Fruit fly (Drosophila melanogaster): ENCODE data around the gene CG14070.

CG14070 gene

dm6 chr2L:10901685-10902084 is at the start of gene CG14070:
TSS of gene CG14070 (minus strand) at chr2L:10901785.
- TF ChIP-seq Dll (optimal IDR thresholded peaks at IDR 0.05) (no peak), EcR (GFP tag; optimal IDR thresholded peaks at IDR 0.05) (no peak), pan (optimal IDR thresholded peaks at IDR 0.05) (no peak), CG8478 (optimal IDR thresholded peaks at IDR 0.05) (no peak), psq (optimal IDR thresholded peaks at IDR 0.05) (no peak), usp (GFP tag; optimal IDR thresholded peaks at IDR 0.05) (no peak)

- TF ChIP-seq pan (optimal IDR thresholded peaks at IDR 0.05), result no peak
- no peak for TF ChIP-seq psq (optimal IDR thresholded peaks at IDR 0.05)
- TF ChIP-seq Dll (optimal IDR thresholded peaks at IDR 0.05), result no peak
- TF ChIP-seq EcR (GFP tag; optimal IDR thresholded peaks at IDR 0.05), result no peak
- no peak for TF ChIP-seq CG8478 (optimal IDR thresholded peaks at IDR 0.05)
- TF ChIP-seq usp (GFP tag; optimal IDR thresholded peaks at IDR 0.05), result no peak
Observed at dm6 chr2L:10940196-10940595, 38.6 kb upstream of the CG14070 start.

dm6 chr2L:10936362-10936761 is 34.8 kb upstream of the CG14070 start, which contains the start of gene CG14072:
TSS of gene CG14072 (plus strand) at chr2L:10936662.
- TF ChIP-seq CG8478 (optimal IDR thresholded peaks at IDR 0.05) (no peak), psq (optimal IDR thresholded peaks at IDR 0.05) (no peak), pan (optimal IDR thresholded peaks at IDR 0.05) (no peak)

- TF ChIP-seq usp (GFP tag; optimal IDR thresholded peaks at IDR 0.05), result no peak
- no peak for TF ChIP-seq EcR (GFP tag; optimal IDR thresholded peaks at IDR 0.05)
- no peak for TF ChIP-seq pan (optimal IDR thresholded peaks at IDR 0.05)
- TF ChIP-seq Dll (optimal IDR thresholded peaks at IDR 0.05), result no peak
- TF ChIP-seq CG8478 (optimal IDR thresholded peaks at IDR 0.05), result no peak
- no peak for TF ChIP-seq psq (optimal IDR thresholded peaks at IDR 0.05)
Observed at dm6 chr2L:10910548-10910947, 9.0 kb upstream of the CG14070 start, which contains the start of gene CG14069. TSS of gene CG14069 (minus strand) at chr2L:10910648.

- TF ChIP-seq psq (optimal IDR thresholded peaks at IDR 0.05) (no peak), Dll (optimal IDR thresholded peaks at IDR 0.05) (no peak), usp (GFP tag; optimal IDR thresholded peaks at IDR 0.05) (no peak), EcR (GFP tag; optimal IDR thresholded peaks at IDR 0.05) (no peak), pan (optimal IDR thresholded peaks at IDR 0.05) (no peak), CG8478 (optimal IDR thresholded peaks at IDR 0.05) (no peak)
Observed at dm6 chr2L:10908793-10909192, 7.2 kb upstream of the CG14070 start, which contains the start of gene CG7309. TSS of gene CG7309 (minus strand) at chr2L:10908893.

dm6 chr2L:10888827-10889226 is 12.8 kb downstream of the CG14070 start, which contains the start of gene CG14071:
TSS of gene CG14071 (minus strand) at chr2L:10888927.
- TF ChIP-seq Dll (optimal IDR thresholded peaks at IDR 0.05), result no peak
- no peak for TF ChIP-seq pan (optimal IDR thresholded peaks at IDR 0.05)
- TF ChIP-seq EcR (GFP tag; optimal IDR thresholded peaks at IDR 0.05), result no peak
- no peak for TF ChIP-seq psq (optimal IDR thresholded peaks at IDR 0.05)
- no peak for TF ChIP-seq usp (GFP tag; optimal IDR thresholded peaks at IDR 0.05)
- no peak for TF ChIP-seq CG8478 (optimal IDR thresholded peaks at IDR 0.05)

- TF ChIP-seq pan (optimal IDR thresholded peaks at IDR 0.05) (no peak), usp (GFP tag; optimal IDR thresholded peaks at IDR 0.05) (no peak), EcR (GFP tag; optimal IDR thresholded peaks at IDR 0.05) (no peak), Dll (optimal IDR thresholded peaks at IDR 0.05) (no peak)
Observed at dm6 chr2L:10869867-10870266, 31.7 kb downstream of the CG14070 start, which contains the start of gene CG12517. TSS of gene CG12517 (plus strand) at chr2L:10870167.

dm6 chr2L:10858064-10859047 is 43.2 kb downstream of the CG14070 start, which contains the start of the genes aurB and Stam:
TSS of gene aurB (minus strand) at chr2L:10858094.
TSS of gene Stam (plus strand) at chr2L:10858536.
- TF ChIP-seq pan (optimal IDR thresholded peaks at IDR 0.05) (no peak), EcR (GFP tag; optimal IDR thresholded peaks at IDR 0.05) (no peak), usp (GFP tag; optimal IDR thresholded peaks at IDR 0.05) (no peak)

dm6 chr2L:10856328-10856942 is 45.1 kb downstream of the CG14070 start, which contains the start of gene Dnz1:
TSS of gene Dnz1 (minus strand) at chr2L:10856644.
- no peak for TF ChIP-seq psq (optimal IDR thresholded peaks at IDR 0.05)
- TF ChIP-seq usp (GFP tag; optimal IDR thresholded peaks at IDR 0.05), result no peak
- TF ChIP-seq Dll (optimal IDR thresholded peaks at IDR 0.05), result no peak
- no peak for TF ChIP-seq EcR (GFP tag; optimal IDR thresholded peaks at IDR 0.05)
- TF ChIP-seq pan (optimal IDR thresholded peaks at IDR 0.05), result no peak
- TF ChIP-seq CG8478 (optimal IDR thresholded peaks at IDR 0.05), result no peak

- TF ChIP-seq pan (optimal IDR thresholded peaks at IDR 0.05) (no peak), Dll (optimal IDR thresholded peaks at IDR 0.05) (no peak), CG8478 (optimal IDR thresholded peaks at IDR 0.05) (no peak), usp (GFP tag; optimal IDR thresholded peaks at IDR 0.05) (no peak), psq (optimal IDR thresholded peaks at IDR 0.05) (no peak), EcR (GFP tag; optimal IDR thresholded peaks at IDR 0.05) (no peak)
Observed at dm6 chr2L:10851336-10851862, 50.2 kb downstream of the CG14070 start.

Data from whole organism.